Fruit fly (Drosophila melanogaster): ENCODE results near the gene CG3119.

dm6 chr2L:2886226-2886569, 48.6 kb upstream of the CG3119 start:
- TF ChIP-seq toe (GFP tag; optimal IDR thresholded peaks at IDR 0.05) (no peak), Mnt (GFP tag; optimal IDR thresholded peaks at IDR 0.05) (no peak), cnc (optimal IDR thresholded peaks at IDR 0.05) (no peak), pad (GFP tag; optimal IDR thresholded peaks at IDR 0.05) (no peak), CG11617 (GFP tag; optimal IDR thresholded peaks at IDR 0.05) (no peak), Crg-1 (GFP tag; optimal IDR thresholded peaks at IDR 0.05) (no peak), Clk (GFP tag; optimal IDR thresholded peaks at IDR 0.05) (no peak), CG33017 (tag; optimal IDR thresholded peaks at IDR 0.05) (no peak)

Measured in whole organism, adult.